Fruit fly (Drosophila melanogaster): ENCODE results near the gene CG32069.

The CG32069 gene

dm6 chr3L:11027279-11027678 is 35.1 kb downstream of the CG32069 start, which contains the start of gene CG32081:
Gene CG32081, plus strand, starts transcription at chr3L:11027579.
- no peak for TF ChIP-seq Dll (optimal IDR thresholded peaks at IDR 0.05)

dm6 chr3L:11025261-11025660 is 37.2 kb downstream of the CG32069 start, which contains the start of gene CG32079:
Gene CG32079, plus strand, starts transcription at chr3L:11025561.
- TF ChIP-seq EcR (GFP tag; optimal IDR thresholded peaks at IDR 0.05) (no peak), pan (optimal IDR thresholded peaks at IDR 0.05) (no peak), psq (optimal IDR thresholded peaks at IDR 0.05) (no peak), Dll (optimal IDR thresholded peaks at IDR 0.05) (no peak), usp (GFP tag; optimal IDR thresholded peaks at IDR 0.05) (no peak), CG8478 (optimal IDR thresholded peaks at IDR 0.05) (no peak)

dm6 chr3L:11023235-11023634 is 39.2 kb downstream of the CG32069 start, which contains the start of gene Fad2:
Gene Fad2, plus strand, starts transcription at chr3L:11023535.
- TF ChIP-seq EcR (GFP tag; optimal IDR thresholded peaks at IDR 0.05) (no peak), usp (GFP tag; optimal IDR thresholded peaks at IDR 0.05) (no peak), Dll (optimal IDR thresholded peaks at IDR 0.05) (no peak), pan (optimal IDR thresholded peaks at IDR 0.05) (no peak), psq (optimal IDR thresholded peaks at IDR 0.05) (no peak), CG8478 (optimal IDR thresholded peaks at IDR 0.05) (no peak)

- no peak for TF ChIP-seq EcR (GFP tag; optimal IDR thresholded peaks at IDR 0.05)
- TF ChIP-seq Dll (optimal IDR thresholded peaks at IDR 0.05) = peak; percentile 19
- TF ChIP-seq usp (GFP tag; optimal IDR thresholded peaks at IDR 0.05) = no peak
Measured at dm6 chr3L:11021958-11022357, 40.5 kb downstream of the CG32069 start.

dm6 chr3L:11020058-11020457 is 42.4 kb downstream of the CG32069 start:
- TF ChIP-seq Dll (optimal IDR thresholded peaks at IDR 0.05) (no peak), CG8478 (optimal IDR thresholded peaks at IDR 0.05) (no peak), usp (GFP tag; optimal IDR thresholded peaks at IDR 0.05) (no peak), psq (optimal IDR thresholded peaks at IDR 0.05) (no peak), pan (optimal IDR thresholded peaks at IDR 0.05) (no peak), EcR (GFP tag; optimal IDR thresholded peaks at IDR 0.05) (no peak)

- TF ChIP-seq CG8478 (optimal IDR thresholded peaks at IDR 0.05) = no peak
- TF ChIP-seq pan (optimal IDR thresholded peaks at IDR 0.05) = no peak
- TF ChIP-seq usp (GFP tag; optimal IDR thresholded peaks at IDR 0.05) = no peak
- no peak for TF ChIP-seq EcR (GFP tag; optimal IDR thresholded peaks at IDR 0.05)
- TF ChIP-seq Dll (optimal IDR thresholded peaks at IDR 0.05) = no peak
- no peak for TF ChIP-seq psq (optimal IDR thresholded peaks at IDR 0.05)
Measured at dm6 chr3L:11015203-11015602, 47.2 kb downstream of the CG32069 start.
